Worm (Caenorhabditis elegans): Measurements from ENCODE around the gene nlp-59.

DNA sequence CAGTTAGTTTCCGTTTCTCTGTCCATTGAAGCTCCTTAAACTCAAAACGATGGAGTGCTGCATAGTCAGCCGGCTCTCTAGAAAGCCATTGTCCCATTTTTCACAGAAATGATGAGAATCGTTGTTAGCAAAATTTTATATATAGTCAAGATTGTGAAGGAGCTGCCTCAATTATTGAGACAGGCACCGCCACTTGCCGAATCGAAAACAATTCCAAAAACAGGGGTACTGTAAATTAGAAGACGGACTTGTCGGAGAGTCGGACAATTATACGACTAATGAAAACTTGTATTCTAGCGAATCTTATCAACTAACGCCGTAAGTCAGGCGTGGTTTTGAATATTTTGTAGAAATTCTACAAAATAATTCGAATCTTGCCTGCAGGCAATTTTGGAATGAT lies 49.0 kb downstream of the nlp-59 start, which contains the start of gene F14H8.2:
- TF ChIP-seq unc-62 (GFP tag; optimal IDR thresholded peaks at IDR 0.05): no peak
- no peak for TF ChIP-seq mab-5 (tag; optimal IDR thresholded peaks at IDR 0.05)
- TF ChIP-seq elt-1 (tag; optimal IDR thresholded peaks at IDR 0.05; ENCODE audit: borderline replicate concordance, insufficient read depth): no peak
- TF ChIP-seq sptf-1 (tag; optimal IDR thresholded peaks at IDR 0.05): no peak
- TF ChIP-seq nhr-12 (tag; optimal IDR thresholded peaks at IDR 0.05): no peak
- TF ChIP-seq ztf-11 (tag; optimal IDR thresholded peaks at IDR 0.05): no peak
- no peak for TF ChIP-seq ceh-39 (tag; optimal IDR thresholded peaks at IDR 0.05)
- no peak for TF ChIP-seq snpc-4 (tag; optimal IDR thresholded peaks at IDR 0.05)
- TF ChIP-seq nhr-28 (tag; optimal IDR thresholded peaks at IDR 0.05): no peak
- TF ChIP-seq pha-4 (tag; optimal IDR thresholded peaks at IDR 0.05): no peak
